Worm (Caenorhabditis elegans) whole organism, late embryonic: ENCODE measurements around the gene C46A5.1.

Experiments used
- K02D7.2 ChIP-seq: sonication (generic microtip); optimal IDR thresholded peaks from 2 replicates; lab custom pipeline; 2017; ENCODE audit warnings: mild to moderate bottlenecking, missing genetic modification characterization, missing compliant biosample characterization
- Y22D7AL.16 ChIP-seq: sonication (generic microtip); optimal IDR thresholded peaks from 2 replicates; lab custom pipeline; 2016; ENCODE audit warnings: missing genetic modification characterization, missing compliant biosample characterization
- ahr-1 ChIP-seq: sonication (generic microtip); optimal IDR thresholded peaks from 2 replicates; lab custom pipeline; 2016; ENCODE audit warnings: missing genetic modification characterization, missing compliant biosample characterization
- ama-1 ChIP-seq: fragments of 150-350 bp; optimal IDR thresholded peaks from 2 replicates; lab custom pipeline; 2014
- ceh-14 ChIP-seq: sonication (generic microtip); optimal IDR thresholded peaks from 2 replicates; lab custom pipeline; 2016; ENCODE audit warnings: missing genotype, missing genetic modification characterization, missing compliant biosample characterization
- ceh-18 ChIP-seq: sonication (generic microtip); optimal IDR thresholded peaks from 2 replicates; lab custom pipeline; 2016; ENCODE audit warnings: missing genetic modification characterization, missing compliant biosample characterization
- ceh-19 ChIP-seq: fragments of 200-800 bp; sonication (Bioruptor generic); optimal IDR thresholded peaks from 2 replicates; lab custom pipeline; 2018; ENCODE audit warnings: mild to moderate bottlenecking, missing genetic modification characterization, missing compliant biosample characterization
- ceh-31 ChIP-seq: sonication (generic microtip); optimal IDR thresholded peaks from 2 replicates; lab custom pipeline; 2016; ENCODE audit warnings: missing genetic modification characterization, missing compliant biosample characterization
- ceh-34 ChIP-seq: sonication (generic microtip); optimal IDR thresholded peaks from 2 replicates; lab custom pipeline; 2016; ENCODE audit warnings: mild to moderate bottlenecking, missing genetic modification characterization, missing compliant biosample characterization
- ceh-48 ChIP-seq: sonication (generic microtip); optimal IDR thresholded peaks from 2 replicates; lab custom pipeline; 2016; ENCODE audit warnings: missing genetic modification characterization, inconsistent platforms, missing compliant biosample characterization
- dmd-4 ChIP-seq: sonication (generic microtip); optimal IDR thresholded peaks from 2 replicates; lab custom pipeline; 2016; ENCODE audit warnings: borderline replicate concordance, missing genetic modification characterization, missing compliant biosample characterization
- dve-1 ChIP-seq: sonication (generic microtip); optimal IDR thresholded peaks from 2 replicates; lab custom pipeline; 2017; ENCODE audit warnings: antibody characterized with exemption, mild to moderate bottlenecking, missing genetic modification characterization, missing compliant biosample characterization
- elt-4 ChIP-seq: sonication (generic microtip); optimal IDR thresholded peaks from 2 replicates; lab custom pipeline; 2016; ENCODE audit warnings: missing genetic modification characterization, missing compliant biosample characterization
- ets-4 ChIP-seq: sonication (generic microtip); optimal IDR thresholded peaks from 2 replicates; lab custom pipeline; 2016; ENCODE audit warnings: missing genetic modification characterization, missing compliant biosample characterization
- eyg-1 ChIP-seq: sonication (generic microtip); optimal IDR thresholded peaks from 2 replicates; lab custom pipeline; 2016; ENCODE audit warnings: missing genotype, missing genetic modification characterization, missing compliant biosample characterization
- fax-1 ChIP-seq: sonication (generic microtip); optimal IDR thresholded peaks from 2 replicates; lab custom pipeline; 2016; ENCODE audit warnings: missing genotype, missing genetic modification characterization, missing compliant biosample characterization
- fkh-10 ChIP-seq: fragments of 150-350 bp; optimal IDR thresholded peaks from 2 replicates; lab custom pipeline; 2014; ENCODE audit warnings: missing biosample characterization, missing genetic modification reagents, missing genetic modification characterization
- hlh-15 ChIP-seq: sonication (generic microtip); optimal IDR thresholded peaks from 2 replicates; lab custom pipeline; 2016; ENCODE audit warnings: missing genetic modification characterization, missing compliant biosample characterization
- hlh-30 ChIP-seq: sonication (generic microtip); optimal IDR thresholded peaks from 2 replicates; lab custom pipeline; 2017; ENCODE audit warnings: antibody characterized with exemption, missing genetic modification characterization, missing compliant biosample characterization; ENCODE audit not compliant: insufficient read depth
- hlh-6 ChIP-seq: sonication (generic microtip); optimal IDR thresholded peaks from 2 replicates; lab custom pipeline; 2016; ENCODE audit warnings: missing genotype, missing genetic modification characterization, missing compliant biosample characterization
- lin-11 ChIP-seq: fragments of 200-800 bp; sonication (Bioruptor generic); optimal IDR thresholded peaks from 2 replicates; lab custom pipeline; 2018; ENCODE audit warnings: mild to moderate bottlenecking, missing genetic modification characterization, missing compliant biosample characterization
- mec-3 ChIP-seq: sonication (generic microtip); optimal IDR thresholded peaks from 2 replicates; lab custom pipeline; 2016; ENCODE audit warnings: borderline replicate concordance, missing genetic modification characterization, missing compliant biosample characterization
- nfya-1 ChIP-seq: sonication (generic microtip); optimal IDR thresholded peaks from 2 replicates; lab custom pipeline; 2017; ENCODE audit warnings: missing genetic modification characterization, mild to moderate bottlenecking, missing compliant biosample characterization, antibody characterized with exemption, moderate library complexity
- nhr-232 ChIP-seq: sonication (generic microtip); optimal IDR thresholded peaks from 2 replicates; lab custom pipeline; 2016; ENCODE audit warnings: missing genetic modification characterization, missing compliant biosample characterization
- pag-3 ChIP-seq: sonication (generic microtip); optimal IDR thresholded peaks from 2 replicates; lab custom pipeline; 2016; ENCODE audit warnings: missing compliant biosample characterization, missing genetic modification characterization, borderline replicate concordance
- pax-1 ChIP-seq: fragments of 150-350 bp; optimal IDR thresholded peaks from 2 replicates; lab custom pipeline; 2014; ENCODE audit warnings: missing biosample characterization, missing genetic modification characterization
- pha-4 ChIP-seq: fragments of 150-350 bp; optimal IDR thresholded peaks from 2 replicates; lab custom pipeline; 2018; ENCODE audit warnings: missing biosample characterization, missing genetic modification reagents, missing genetic modification characterization
- pqm-1 ChIP-seq: sonication (generic microtip); optimal IDR thresholded peaks from 2 replicates; lab custom pipeline; 2016; ENCODE audit warnings: missing genetic modification characterization, missing compliant biosample characterization
- ref-2 ChIP-seq: sonication (generic microtip); optimal IDR thresholded peaks from 2 replicates; lab custom pipeline; 2016; ENCODE audit warnings: missing genetic modification characterization, missing compliant biosample characterization
- sox-2 ChIP-seq: fragments of 200-800 bp; sonication (Bioruptor generic); IDR thresholded peaks from 2 replicates; pipeline ENCODE4 v1.3.6; 2022; ENCODE audit warnings: missing genetic modification reagents, missing genetic modification characterization, missing compliant biosample characterization
- tbx-2 ChIP-seq: sonication (generic microtip); optimal IDR thresholded peaks from 2 replicates; lab custom pipeline; 2016; ENCODE audit warnings: missing genetic modification characterization, missing compliant biosample characterization
- tbx-7 ChIP-seq: sonication (generic microtip); optimal IDR thresholded peaks from 2 replicates; lab custom pipeline; 2016; ENCODE audit warnings: missing genotype, missing genetic modification characterization, missing compliant biosample characterization
- ttx-3 ChIP-seq: sonication (generic microtip); optimal IDR thresholded peaks from 2 replicates; lab custom pipeline; 2016; ENCODE audit warnings: missing genetic modification reagents, missing genetic modification characterization, missing compliant biosample characterization
- unc-42 ChIP-seq: sonication (generic microtip); optimal IDR thresholded peaks from 2 replicates; lab custom pipeline; 2016; ENCODE audit warnings: missing genotype, missing genetic modification characterization, missing compliant biosample characterization
- unc-55 ChIP-seq: sonication (generic microtip); optimal IDR thresholded peaks from 2 replicates; lab custom pipeline; 2017; ENCODE audit warnings: missing biosample characterization, missing genetic modification reagents, missing genetic modification characterization
- zip-5 ChIP-seq: sonication (generic microtip); optimal IDR thresholded peaks from 2 replicates; lab custom pipeline; 2016; ENCODE audit warnings: missing genetic modification characterization, missing compliant biosample characterization
- ztf-16 ChIP-seq: sonication (generic microtip); optimal IDR thresholded peaks from 2 replicates; lab custom pipeline; 2017; ENCODE audit warnings: missing genetic modification characterization, missing compliant biosample characterization

The C46A5.1 gene

DNA sequence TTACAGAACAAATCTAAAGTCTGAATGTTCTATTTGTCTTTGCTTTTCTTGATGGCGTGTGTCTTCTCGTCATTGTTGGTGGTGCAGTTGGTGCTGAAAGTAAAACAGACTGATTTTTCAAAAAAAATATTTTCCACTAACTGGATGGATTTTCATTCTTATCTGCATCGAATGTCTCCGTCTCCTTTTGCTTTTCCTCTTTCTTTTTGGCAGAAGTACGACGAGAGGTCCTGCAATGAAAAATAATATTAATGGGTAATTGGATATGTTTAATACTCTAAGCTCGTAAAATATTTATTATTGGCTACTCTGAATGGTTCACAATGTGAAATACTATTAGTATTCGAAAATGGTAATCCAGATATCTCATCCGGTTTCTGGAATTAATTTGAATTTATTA, 3.6 kb upstream of the C46A5.1 start, which contains the start of gene del-7:
TSS of gene del-7 (plus strand) at position 301 of the 400 bp plus-strand sequence.
- TF ChIP-seq ceh-19 (GFP tag; lab: Kevin White, UChicago) (no peak), ceh-14 (tag; lab: Kevin White, UChicago) (no peak), dve-1 (tag; lab: Kevin White, UChicago) (no peak), ceh-34 (tag; lab: Kevin White, UChicago) (no peak), unc-42 (tag; lab: Kevin White, UChicago) (no peak)

DNA sequence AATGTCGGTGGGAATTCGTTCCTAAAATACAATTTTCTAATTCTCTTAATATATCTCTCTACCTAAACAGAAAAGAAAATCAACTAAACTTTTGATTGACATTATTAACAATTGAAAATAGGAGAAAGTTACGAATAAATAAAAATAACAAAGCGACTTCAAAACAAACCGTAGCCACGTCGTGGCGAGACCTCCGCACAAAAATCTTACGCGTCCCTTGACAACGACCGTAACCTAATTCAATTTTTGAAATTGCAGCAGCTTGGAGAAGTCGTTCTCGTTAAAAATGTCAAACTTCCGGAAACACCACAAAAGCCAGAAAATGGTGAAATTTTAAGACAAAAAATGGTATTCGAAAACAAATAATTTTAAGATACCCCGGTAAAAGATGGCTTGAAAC, 588 bp downstream of the C46A5.1 start:
- TF ChIP-seq ets-4 (no peak), elt-4 (tag; lab: Kevin White, UChicago) (no peak)
- TF ChIP-seq, all 69 proteins: peak for 0

DNA sequence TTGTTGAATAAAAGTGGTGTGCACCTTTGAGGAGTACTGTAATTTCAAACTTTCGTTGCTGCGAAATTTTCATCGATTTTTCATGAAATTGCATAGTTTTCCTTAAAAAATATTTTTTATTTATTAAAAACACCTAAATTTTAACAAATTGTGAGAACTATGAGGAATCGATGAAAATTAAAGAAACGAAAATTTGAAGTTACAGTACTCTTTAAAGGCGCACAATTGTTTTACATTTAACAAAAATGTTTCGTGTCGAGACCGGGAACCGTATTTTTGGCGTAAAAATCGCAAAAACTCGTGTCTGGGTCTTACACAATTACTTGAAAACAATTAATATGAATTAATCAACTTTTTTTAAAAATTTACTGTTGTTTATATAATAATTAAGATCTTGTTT, 6.4 kb downstream of the C46A5.1 start, which contains the start of gene rdl-1:
TSS of gene rdl-1 (minus strand) at position 101 of the 400 bp plus-strand sequence.
- TF ChIP-seq ceh-48 (tag; lab: Kevin White, UChicago), result no peak
- TF ChIP-seq pqm-1 (tag; lab: Kevin White, UChicago), result no peak
- no peak for TF ChIP-seq eyg-1 (tag; lab: Kevin White, UChicago)
- TF ChIP-seq tbx-2 (tag; lab: Kevin White, UChicago), result no peak
- no peak for TF ChIP-seq ceh-19 (GFP tag; lab: Kevin White, UChicago)
- no peak for TF ChIP-seq fkh-10 (GFP tag; lab: Kevin White, UChicago)
- TF ChIP-seq ztf-16 (tag; lab: Kevin White, UChicago), result no peak
- no peak for TF ChIP-seq ref-2 (tag; lab: Kevin White, UChicago)
- no peak for TF ChIP-seq pha-4 (tag; lab: Kevin White, UChicago)
- no peak for TF ChIP-seq ahr-1 (tag; lab: Kevin White, UChicago)
- no peak for TF ChIP-seq Y22D7AL.16 (tag; lab: Kevin White, UChicago)

DNA sequence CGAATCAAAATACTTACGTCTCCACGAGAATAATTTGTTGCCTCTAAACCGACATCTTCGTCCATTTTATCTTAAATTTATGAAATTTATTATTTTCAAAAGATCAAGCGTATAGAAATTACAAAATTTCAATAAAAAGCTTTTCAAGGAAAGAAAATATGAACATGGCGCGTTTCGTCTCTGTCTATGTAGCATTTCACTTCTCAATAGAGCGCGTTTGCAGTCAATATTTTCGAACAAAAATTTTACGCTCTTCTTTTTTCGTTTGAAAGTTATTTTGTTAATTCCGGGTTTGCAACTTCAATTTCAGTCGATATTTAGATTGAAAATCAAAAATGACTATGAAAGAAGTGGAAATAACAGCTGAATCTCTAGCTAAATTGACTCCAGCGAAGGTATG, 10.5 kb downstream of the C46A5.1 start, which contains the start of the genes hcf-1 and swd-2.2:
TSS of gene hcf-1 (minus strand) at position 70 of the 400 bp plus-strand sequence.
TSS of gene swd-2.2 (plus strand) at position 206 of the 400 bp plus-strand sequence.
- TF ChIP-seq nhr-232 (tag; lab: Kevin White, UChicago) (no peak), nfya-1 (peak; percentile 18), fax-1 (no peak), ceh-31 (tag; lab: Kevin White, UChicago) (no peak)

DNA sequence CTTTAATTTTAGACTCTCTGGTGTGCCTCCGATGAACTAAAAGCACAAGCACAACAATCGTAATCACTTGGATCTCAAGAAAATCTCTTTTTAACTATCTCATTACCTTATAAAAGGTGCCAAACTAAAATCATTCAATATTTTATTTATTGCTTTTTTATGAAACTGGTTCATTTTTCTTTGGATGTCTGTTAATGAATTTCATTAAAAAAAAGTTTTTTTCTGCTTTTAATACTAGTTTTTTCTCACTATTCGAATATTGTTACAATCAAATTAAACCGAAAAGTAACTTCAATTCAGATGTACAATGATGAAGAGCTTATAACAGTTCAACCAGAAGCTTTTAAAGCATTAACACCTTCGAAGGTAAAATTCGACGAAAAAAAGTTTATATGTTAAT, 12.0 kb downstream of the C46A5.1 start, which contains the start of gene swd-2.1:
TSS of gene swd-2.1 (plus strand) at position 301 of the 400 bp plus-strand sequence.
- no peak for TF ChIP-seq unc-55 (GFP tag; lab: Kevin White, UChicago)
- no peak for TF ChIP-seq hlh-30
- TF ChIP-seq tbx-2 (tag; lab: Kevin White, UChicago), result no peak
- no peak for TF ChIP-seq sox-2 (GFP tag; lab: Robert Waterston, UW)
- TF ChIP-seq ama-1 (lab: Kevin White, UChicago), result no peak
- no peak for TF ChIP-seq pag-3 (tag; lab: Kevin White, UChicago)
- TF ChIP-seq pax-1 (tag; lab: Kevin White, UChicago), result no peak
- TF ChIP-seq K02D7.2 (tag; lab: Kevin White, UChicago), result no peak
- no peak for TF ChIP-seq elt-4 (tag; lab: Kevin White, UChicago)
- no peak for TF ChIP-seq hlh-15 (tag; lab: Kevin White, UChicago)
- TF ChIP-seq lin-11, result no peak

DNA sequence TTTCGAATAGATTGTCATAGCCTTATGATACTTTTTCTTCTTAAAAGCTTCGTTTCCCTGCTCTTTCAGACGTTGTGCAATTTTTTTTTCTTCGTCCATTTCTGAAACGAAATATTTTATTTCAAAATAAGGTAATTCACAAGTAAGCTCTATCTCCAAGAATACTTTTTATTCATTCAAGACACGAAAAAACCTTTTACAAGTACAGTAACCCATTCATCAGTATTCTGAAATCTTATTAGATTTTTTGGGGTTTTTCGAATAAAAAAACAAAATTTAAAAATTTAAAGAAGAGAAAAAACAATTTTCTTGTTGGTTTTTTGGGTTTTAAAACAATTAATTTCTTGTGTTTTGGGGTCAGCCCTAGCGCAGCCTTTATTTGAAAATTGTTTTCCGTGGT, 15.1 kb downstream of the C46A5.1 start, which contains the start of gene rpap-3:
TSS of gene rpap-3 (minus strand) at position 101 of the 400 bp plus-strand sequence.
- TF ChIP-seq dmd-4 (tag; lab: Kevin White, UChicago) (no peak), tbx-7 (tag; lab: Kevin White, UChicago) (no peak), ahr-1 (tag; lab: Kevin White, UChicago) (no peak), mec-3 (tag; lab: Kevin White, UChicago) (no peak), ceh-48 (tag; lab: Kevin White, UChicago) (no peak), ceh-18 (tag; lab: Kevin White, UChicago) (no peak), ttx-3 (tag; lab: Kevin White, UChicago) (no peak), ceh-31 (tag; lab: Kevin White, UChicago) (no peak), zip-5 (tag; lab: Kevin White, UChicago) (no peak), hlh-6 (no peak), ceh-14 (tag; lab: Kevin White, UChicago) (no peak), lin-11 (no peak), tbx-2 (tag; lab: Kevin White, UChicago) (no peak)
